Fruit fly (Drosophila melanogaster) whole organism, pupa: ENCODE data around the gene CG9213.
A peak's percentile ranks its signal among the peaks of the same experiment; 100 is the strongest.

ENCODE experiments used
- CG10348 ChIP-seq: fragments of 200-800 bp; sonication (Bioruptor generic); IDR thresholded peaks from 2 replicates; pipeline ENCODE4 v1.3.6; 2022; ENCODE audit warnings: missing biosample characterization, missing genetic modification characterization
- CG14655 ChIP-seq: fragments of 200-800 bp; sonication (Bioruptor generic); optimal IDR thresholded peaks from 3 replicates; lab custom pipeline; 2017; ENCODE audit warnings: mild to moderate bottlenecking, missing biosample characterization, missing genetic modification reagents, missing genetic modification characterization
- CG15710 ChIP-seq: fragments of 200-800 bp; sonication (Bioruptor generic); optimal IDR thresholded peaks from 2 replicates; lab custom pipeline; 2018; ENCODE audit warnings: missing biosample characterization, mild to moderate bottlenecking, missing genetic modification characterization, moderate library complexity
- CG8159 ChIP-seq: fragments of 200-800 bp; sonication (Bioruptor generic); optimal IDR thresholded peaks from 3 replicates; lab custom pipeline; 2018; ENCODE audit warnings: missing biosample characterization, mild to moderate bottlenecking, missing genetic modification characterization, moderate library complexity
- CG8301 ChIP-seq: fragments of 200-800 bp; sonication (Bioruptor generic); optimal IDR thresholded peaks from 2 replicates; lab custom pipeline; 2018; ENCODE audit warnings: missing biosample characterization, mild to moderate bottlenecking, missing genetic modification characterization
- CG9948 ChIP-seq: fragments of 200-800 bp; sonication (Bioruptor generic); optimal IDR thresholded peaks from 2 replicates; lab custom pipeline; 2018; ENCODE audit warnings: missing biosample characterization, mild to moderate bottlenecking, missing genetic modification characterization, moderate library complexity
- D1 ChIP-seq: fragments of 200-800 bp; sonication (Bioruptor generic); optimal IDR thresholded peaks from 2 replicates; lab custom pipeline; 2018; ENCODE audit warnings: missing biosample characterization, mild to moderate bottlenecking, missing genetic modification characterization, moderate library complexity
- EcR ChIP-seq: fragments of 200-800 bp; sonication (Bioruptor generic); optimal IDR thresholded peaks from 3 replicates; lab custom pipeline; 2019; ENCODE audit warnings: missing biosample characterization, missing genetic modification characterization, mild to moderate bottlenecking, moderate library complexity, missing genetic modification reagents
- rn ChIP-seq: fragments of 200-800 bp; sonication (Bioruptor generic); IDR thresholded peaks from 2 replicates; pipeline ENCODE4 v1.3.6; 2022; ENCODE audit warnings: missing biosample characterization, missing genetic modification characterization

DNA sequence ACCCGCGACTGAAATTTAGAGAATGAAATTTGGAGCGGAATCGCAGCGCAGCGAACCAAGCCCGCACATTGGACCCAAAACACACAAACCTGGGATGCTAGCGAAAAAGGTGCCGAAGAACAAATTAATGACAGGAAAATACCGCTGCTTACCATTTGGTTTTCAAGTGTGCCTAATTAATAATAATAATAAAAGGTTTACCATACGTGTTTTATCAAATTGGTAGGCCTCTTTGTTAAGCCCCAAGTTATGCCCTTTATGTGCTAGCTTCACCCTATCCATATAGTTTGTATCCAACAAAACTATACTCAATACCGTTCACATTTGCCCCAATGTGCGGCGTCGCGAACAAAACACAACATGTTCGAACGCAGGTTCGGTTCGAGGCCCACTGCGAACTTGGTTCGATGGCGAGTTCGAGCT is 20.1 kb downstream of the CG9213 start, which contains the start of gene Ac13E:
- TF ChIP-seq CG8301 = peak; percentile 90
- peak; percentile 93 for TF ChIP-seq CG14655 (GFP tag; lab: Kevin White, UChicago)
- peak; percentile 72 for TF ChIP-seq D1 (tag; lab: Kevin White, UChicago)
- peak; percentile 89 for TF ChIP-seq CG15710 (tag; lab: Kevin White, UChicago)
- peak; percentile 22 for TF ChIP-seq EcR
- TF ChIP-seq CG10348 (GFP tag; lab: Robert Waterston, UW) = peak; percentile 53; the same call in 1 of the 2 replicates
- peak; percentile 92 for TF ChIP-seq CG8159 (tag; lab: Kevin White, UChicago)
- peak; percentile 70 for TF ChIP-seq rn (GFP tag; lab: Robert Waterston, UW)
- peak; percentile 86 for TF ChIP-seq CG9948
